Worm (Caenorhabditis elegans) whole organism, mixed stage, embryonic: ENCODE measurements around the gene sre-36.

Experiments
- M03D4.4 ChIP-seq: sonication (generic microtip); optimal IDR thresholded peaks from 2 replicates; lab custom pipeline; 2017; ENCODE audit warnings: mild to moderate bottlenecking, missing genetic modification characterization, missing compliant biosample characterization
- bed-3 ChIP-seq: fragments of 200-800 bp; sonication (Bioruptor generic); optimal IDR thresholded peaks from 3 replicates; lab custom pipeline; 2018; ENCODE audit warnings: mild to moderate bottlenecking, missing genetic modification characterization, moderate library complexity, missing compliant biosample characterization
- blmp-1 ChIP-seq: fragments of 150-350 bp; optimal IDR thresholded peaks from 2 replicates; lab custom pipeline; 2014; ENCODE audit warnings: missing biosample characterization, missing genetic modification characterization
- ceh-39 ChIP-seq: fragments of 150-350 bp; optimal IDR thresholded peaks from 2 replicates; lab custom pipeline; 2014; ENCODE audit warnings: missing biosample characterization, missing genetic modification characterization
- ceh-43 ChIP-seq: fragments of 200-800 bp; sonication (Bioruptor generic); optimal IDR thresholded peaks from 2 replicates; lab custom pipeline; 2018; ENCODE audit warnings: mild to moderate bottlenecking, missing genetic modification characterization, moderate library complexity, missing compliant biosample characterization
- ceh-83 ChIP-seq: fragments of 200-800 bp; sonication (Bioruptor generic); optimal IDR thresholded peaks from 2 replicates; lab custom pipeline; 2018; ENCODE audit warnings: mild to moderate bottlenecking, missing genetic modification characterization, missing compliant biosample characterization
- ces-1 ChIP-seq: fragments of 150-350 bp; optimal IDR thresholded peaks from 2 replicates; lab custom pipeline; 2014; ENCODE audit warnings: missing biosample characterization, missing genetic modification reagents, missing genetic modification characterization
- cnd-1 ChIP-seq: fragments of 200-800 bp; sonication (Bioruptor generic); optimal IDR thresholded peaks from 2 replicates; lab custom pipeline; 2018; ENCODE audit warnings: mild to moderate bottlenecking, missing genetic modification characterization, missing compliant biosample characterization
- drap-1 ChIP-seq: fragments of 200-800 bp; sonication (Bioruptor generic); optimal IDR thresholded peaks from 3 replicates; lab custom pipeline; 2018; ENCODE audit warnings: mild to moderate bottlenecking, missing genetic modification characterization, missing compliant biosample characterization
- elt-1 ChIP-seq: sonication (generic microtip); optimal IDR thresholded peaks from 2 replicates; lab custom pipeline; 2017; ENCODE audit warnings: missing genetic modification characterization, mild to moderate bottlenecking, missing compliant biosample characterization, antibody characterized with exemption, moderate library complexity, borderline replicate concordance; ENCODE audit not compliant: insufficient read depth
- elt-3 ChIP-seq: fragments of 150-350 bp; optimal IDR thresholded peaks from 2 replicates; lab custom pipeline; 2014; ENCODE audit warnings: missing biosample characterization, missing genetic modification characterization
- flh-1 ChIP-seq: fragments of 200-800 bp; sonication (Bioruptor generic); optimal IDR thresholded peaks from 2 replicates; lab custom pipeline; 2018; ENCODE audit warnings: mild to moderate bottlenecking, missing genetic modification characterization, moderate library complexity, missing compliant biosample characterization
- ham-2 ChIP-seq: fragments of 200-800 bp; sonication (Bioruptor generic); optimal IDR thresholded peaks from 2 replicates; lab custom pipeline; 2018; ENCODE audit warnings: mild to moderate bottlenecking, missing genetic modification characterization, missing compliant biosample characterization
- hlh-1 ChIP-seq: fragments of 150-350 bp; optimal IDR thresholded peaks from 2 replicates; lab custom pipeline; 2014; ENCODE audit warnings: missing biosample characterization, missing genetic modification reagents, missing genetic modification characterization
- lin-13 ChIP-seq: fragments of 150-350 bp; optimal IDR thresholded peaks from 2 replicates; lab custom pipeline; 2014; ENCODE audit warnings: missing biosample characterization, missing genetic modification characterization
- lin-32 ChIP-seq: fragments of 200-800 bp; sonication (Bioruptor generic); optimal IDR thresholded peaks from 2 replicates; lab custom pipeline; 2018; ENCODE audit warnings: mild to moderate bottlenecking, missing genetic modification characterization, missing compliant biosample characterization
- lsy-2 ChIP-seq: fragments of 150-350 bp; optimal IDR thresholded peaks from 2 replicates; lab custom pipeline; 2014; ENCODE audit warnings: missing biosample characterization, missing genetic modification characterization
- mab-5 ChIP-seq: fragments of 150-350 bp; optimal IDR thresholded peaks from 2 replicates; lab custom pipeline; 2014; ENCODE audit warnings: missing biosample characterization, missing genetic modification characterization
- mep-1 ChIP-seq: fragments of 150-350 bp; optimal IDR thresholded peaks from 2 replicates; lab custom pipeline; 2017; ENCODE audit warnings: missing biosample characterization, missing genetic modification reagents, missing genetic modification characterization, inconsistent platforms
- mls-2 ChIP-seq: sonication (generic microtip); optimal IDR thresholded peaks from 2 replicates; lab custom pipeline; 2016; ENCODE audit warnings: mild to moderate bottlenecking, missing genetic modification characterization, moderate library complexity, missing compliant biosample characterization
- nhr-12 ChIP-seq: fragments of 150-350 bp; optimal IDR thresholded peaks from 2 replicates; lab custom pipeline; 2014; ENCODE audit warnings: missing biosample characterization, missing genetic modification characterization
- nhr-2 ChIP-seq: fragments of 150-350 bp; optimal IDR thresholded peaks from 2 replicates; lab custom pipeline; 2014; ENCODE audit warnings: missing biosample characterization, missing genetic modification characterization
- nhr-237 ChIP-seq: fragments of 150-350 bp; optimal IDR thresholded peaks from 2 replicates; lab custom pipeline; 2014; ENCODE audit warnings: missing biosample characterization, missing genetic modification characterization
- nhr-28 ChIP-seq: fragments of 150-350 bp; optimal IDR thresholded peaks from 2 replicates; lab custom pipeline; 2014; ENCODE audit warnings: missing biosample characterization, missing genetic modification characterization
- nhr-76 ChIP-seq: sonication (generic microtip); optimal IDR thresholded peaks from 2 replicates; lab custom pipeline; 2017; ENCODE audit warnings: missing biosample characterization, missing genetic modification characterization
- pha-4 ChIP-seq: fragments of 150-350 bp; optimal IDR thresholded peaks from 2 replicates; lab custom pipeline; 2018; ENCODE audit warnings: missing biosample characterization, missing genetic modification reagents, missing genetic modification characterization
- sem-2 ChIP-seq: fragments of 200-800 bp; sonication (Bioruptor generic); optimal IDR thresholded peaks from 2 replicates; lab custom pipeline; 2018; ENCODE audit warnings: mild to moderate bottlenecking, missing genetic modification characterization, missing compliant biosample characterization
- snpc-4 ChIP-seq: fragments of 150-350 bp; optimal IDR thresholded peaks from 2 replicates; lab custom pipeline; 2014; ENCODE audit warnings: missing biosample characterization, missing genetic modification characterization
- sptf-1 ChIP-seq: sonication (generic microtip); optimal IDR thresholded peaks from 2 replicates; lab custom pipeline; 2017; ENCODE audit warnings: mild to moderate bottlenecking, missing genetic modification characterization, moderate library complexity, missing compliant biosample characterization
- tbx-8 ChIP-seq: fragments of 200-800 bp; sonication (Bioruptor generic); optimal IDR thresholded peaks from 2 replicates; lab custom pipeline; 2018; ENCODE audit warnings: mild to moderate bottlenecking, missing genetic modification characterization, moderate library complexity, missing compliant biosample characterization
- unc-120 ChIP-seq: sonication (generic microtip); optimal IDR thresholded peaks from 2 replicates; lab custom pipeline; 2017; ENCODE audit warnings: missing genetic modification characterization, missing compliant biosample characterization; ENCODE audit not compliant: poor library complexity, severe bottlenecking
- unc-39 ChIP-seq: fragments of 150-350 bp; optimal IDR thresholded peaks from 2 replicates; lab custom pipeline; 2014; ENCODE audit warnings: missing biosample characterization, missing genetic modification characterization
- unc-62 ChIP-seq: fragments of 150-350 bp; optimal IDR thresholded peaks from 2 replicates; lab custom pipeline; 2014; ENCODE audit warnings: missing biosample characterization, missing genetic modification reagents, missing genetic modification characterization
- zip-8 ChIP-seq: fragments of 150-350 bp; optimal IDR thresholded peaks from 2 replicates; lab custom pipeline; 2014; ENCODE audit warnings: missing biosample characterization, missing genetic modification characterization
- ztf-11 ChIP-seq: fragments of 150-350 bp; optimal IDR thresholded peaks from 2 replicates; lab custom pipeline; 2014; ENCODE audit warnings: missing biosample characterization, missing genetic modification characterization

The sre-36 gene

DNA sequence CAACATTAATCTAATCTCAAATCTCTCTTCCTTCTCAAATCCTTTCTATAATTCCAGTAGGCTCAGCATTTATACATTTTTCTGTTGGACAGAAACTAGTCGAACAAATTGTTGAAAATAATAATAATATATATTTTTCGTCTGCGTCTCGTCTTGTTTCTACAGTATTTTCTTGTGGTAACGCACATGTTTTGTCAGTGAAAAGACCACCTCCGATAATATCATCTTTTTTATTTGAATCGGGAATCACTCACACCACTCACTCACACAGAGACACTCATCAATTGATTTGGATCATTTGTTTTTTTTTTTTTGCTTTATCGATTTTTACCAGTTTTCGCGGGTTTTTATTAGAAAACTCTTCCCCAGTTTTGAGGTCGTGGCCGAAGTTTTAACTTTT is 44.8 kb upstream of the sre-36 start:
- no peak for TF ChIP-seq elt-3
- TF ChIP-seq unc-62 (GFP tag; lab: Kevin White, UChicago) = no peak
- no peak for TF ChIP-seq lin-13 (tag; lab: Kevin White, UChicago)
- no peak for TF ChIP-seq ceh-39 (tag; lab: Kevin White, UChicago)
- TF ChIP-seq lin-32 (GFP tag; lab: Kevin White, UChicago) = no peak

ce11 chrV:16355941-16356340 is 43.5 kb upstream of the sre-36 start:
- TF ChIP-seq unc-120 (tag; lab: Kevin White, UChicago) (peak; percentile 59), mls-2 (tag; lab: Kevin White, UChicago) (peak; percentile 77), unc-62 (GFP tag; lab: Kevin White, UChicago) (peak; percentile 47), lsy-2 (tag; lab: Kevin White, UChicago) (peak; percentile 22), bed-3 (GFP tag; lab: Kevin White, UChicago) (no peak), ceh-39 (tag; lab: Kevin White, UChicago) (peak; percentile 49), nhr-237 (peak; percentile 51), flh-1 (GFP tag; lab: Kevin White, UChicago) (no peak), tbx-8 (no peak), ceh-83 (no peak), sptf-1 (tag; lab: Kevin White, UChicago) (peak; percentile 65), snpc-4 (tag; lab: Kevin White, UChicago) (no peak), ztf-11 (peak; percentile 51), pha-4 (tag; lab: Kevin White, UChicago) (peak; percentile 70), drap-1 (GFP tag; lab: Kevin White, UChicago) (peak; percentile 37), cnd-1 (peak; percentile 33), hlh-1 (peak; percentile 22), ham-2 (peak; percentile 55), nhr-76 (no peak), ceh-43 (GFP tag; lab: Kevin White, UChicago) (no peak), elt-3 (peak; percentile 58), elt-1 (tag; lab: Kevin White, UChicago) (no peak), lin-13 (tag; lab: Kevin White, UChicago) (peak; percentile 42), mep-1 (peak; percentile 42), mab-5 (tag; lab: Kevin White, UChicago) (no peak), M03D4.4 (tag; lab: Kevin White, UChicago) (peak; percentile 8), unc-39 (no peak), nhr-28 (tag; lab: Kevin White, UChicago) (no peak), ces-1 (GFP tag; lab: Kevin White, UChicago) (peak; percentile 76), nhr-12 (no peak), zip-8 (tag; lab: Kevin White, UChicago) (no peak), sem-2 (no peak), lin-32 (GFP tag; lab: Kevin White, UChicago) (no peak), blmp-1 (tag; lab: Kevin White, UChicago) (peak; percentile 42), nhr-2 (tag; lab: Kevin White, UChicago) (peak; percentile 85)

DNA sequence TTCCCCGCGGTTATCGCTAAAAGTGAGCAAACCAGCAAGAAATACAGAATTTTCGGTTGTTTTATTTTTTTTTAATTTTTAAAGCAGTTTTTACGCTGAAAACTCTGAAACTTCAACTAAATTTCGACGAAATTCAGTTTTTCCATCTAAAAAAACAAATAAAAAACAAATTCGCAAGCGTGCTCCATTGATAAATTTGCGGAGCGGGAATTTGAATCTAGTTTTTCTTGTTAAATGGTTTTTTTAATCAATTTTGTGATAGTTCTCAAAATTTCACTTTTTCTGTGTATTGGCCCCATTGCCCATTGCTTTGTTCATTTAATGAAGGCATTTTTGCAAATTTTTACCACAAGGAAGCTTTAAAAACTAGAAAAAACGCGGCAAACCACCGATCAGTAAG is 42.7 kb upstream of the sre-36 start:
- TF ChIP-seq zip-8 (tag; lab: Kevin White, UChicago) (no peak), ceh-83 (no peak), sem-2 (no peak), elt-1 (tag; lab: Kevin White, UChicago) (no peak), lin-32 (GFP tag; lab: Kevin White, UChicago) (no peak), nhr-76 (no peak), mab-5 (tag; lab: Kevin White, UChicago) (no peak), ham-2 (no peak), bed-3 (GFP tag; lab: Kevin White, UChicago) (no peak), snpc-4 (tag; lab: Kevin White, UChicago) (no peak), mls-2 (tag; lab: Kevin White, UChicago) (no peak), nhr-2 (tag; lab: Kevin White, UChicago) (no peak), ceh-43 (GFP tag; lab: Kevin White, UChicago) (no peak), lsy-2 (tag; lab: Kevin White, UChicago) (no peak), ztf-11 (no peak)

ce11 chrV:16357253-16357652 is 42.2 kb upstream of the sre-36 start, which contains the start of gene pptr-1:
TSS of gene pptr-1 (plus strand) at chrV:16357521.
- no peak for TF ChIP-seq bed-3 (GFP tag; lab: Kevin White, UChicago)
- TF ChIP-seq M03D4.4 (tag; lab: Kevin White, UChicago) = no peak
- TF ChIP-seq nhr-2 (tag; lab: Kevin White, UChicago) = no peak
- no peak for TF ChIP-seq ceh-39 (tag; lab: Kevin White, UChicago)
- no peak for TF ChIP-seq nhr-12
- TF ChIP-seq blmp-1 (tag; lab: Kevin White, UChicago) = peak; percentile 47
- TF ChIP-seq ztf-11 = no peak
- TF ChIP-seq unc-120 (tag; lab: Kevin White, UChicago) = no peak
- TF ChIP-seq elt-3 = peak; percentile 5
- no peak for TF ChIP-seq elt-1 (tag; lab: Kevin White, UChicago)
- TF ChIP-seq drap-1 (GFP tag; lab: Kevin White, UChicago) = no peak
- no peak for TF ChIP-seq nhr-28 (tag; lab: Kevin White, UChicago)
- no peak for TF ChIP-seq sem-2
- TF ChIP-seq flh-1 (GFP tag; lab: Kevin White, UChicago) = no peak
